Fruit fly (Drosophila melanogaster): Measurements from ENCODE around the gene Pli.

The Pli gene

DNA sequence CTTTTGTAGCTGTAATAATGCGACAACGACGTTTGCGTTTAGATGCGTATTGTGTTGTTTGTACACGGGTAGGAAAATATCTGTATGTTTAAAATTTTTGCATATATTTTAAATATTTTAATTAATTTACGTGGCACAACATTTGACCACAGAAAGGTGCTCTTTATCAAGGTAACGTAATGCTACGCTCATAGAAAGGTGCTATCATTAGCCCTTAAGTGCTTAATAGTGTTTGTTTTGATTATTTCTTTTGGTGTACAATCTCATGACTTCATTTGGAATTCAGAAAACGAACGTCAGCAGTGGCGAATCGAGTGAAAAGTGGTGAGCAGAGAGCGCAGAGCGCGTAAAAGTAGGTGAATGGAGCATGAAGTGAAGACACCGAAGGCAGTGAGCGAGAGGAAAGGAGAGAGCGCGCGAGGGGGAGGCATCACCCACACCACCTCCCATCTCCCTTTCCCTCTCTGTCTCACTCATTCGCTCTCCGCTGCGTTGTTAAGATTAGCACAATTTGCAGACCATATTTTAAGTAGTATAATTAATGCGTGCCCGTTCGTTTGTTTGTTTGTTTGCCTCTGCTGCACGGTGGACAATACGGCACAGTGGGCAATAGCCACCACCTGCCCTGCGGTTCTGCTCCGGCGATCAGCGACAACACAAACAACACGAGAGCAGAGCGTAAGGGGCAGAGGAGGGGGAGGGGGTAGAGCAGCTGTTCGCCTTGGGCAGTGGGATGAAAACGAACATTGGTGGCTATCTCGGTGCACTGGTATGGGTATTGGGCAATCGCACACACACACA lies 32.0 kb upstream of the Pli start (continued):
- TF ChIP-seq Blimp-1 (GFP tag; optimal IDR thresholded peaks at IDR 0.05) (peak; percentile 38), Asciz (GFP tag; optimal IDR thresholded peaks at IDR 0.05) (peak; percentile 19), eyg (GFP tag; optimal IDR thresholded peaks at IDR 0.05) (no peak), CG7839 (tag; optimal IDR thresholded peaks at IDR 0.05) (peak; percentile 60), salm (tag; optimal IDR thresholded peaks at IDR 0.05) (no peak), slou (GFP tag; optimal IDR thresholded peaks at IDR 0.05) (no peak), vvl (GFP tag; IDR thresholded peaks at IDR 0.05) (peak; percentile 71), Atf-2 (GFP tag; optimal IDR thresholded peaks at IDR 0.05) (no peak), CG2116 (GFP tag; optimal IDR thresholded peaks at IDR 0.05) (no peak), CG8290 (GFP tag; optimal IDR thresholded peaks at IDR 0.05) (no peak), CG8290 (tag; optimal IDR thresholded peaks at IDR 0.05) (peak in 1 of 2 experiments; percentile 78), CG9797 (GFP tag; optimal IDR thresholded peaks at IDR 0.05) (no peak), Dbx (GFP tag; IDR thresholded peaks at IDR 0.05) (0 out of 3 replicates have a peak, but pooled peaks have one; percentile 24), dimm (GFP tag; IDR thresholded peaks at IDR 0.05) (no peak), MTF-1 (GFP tag; optimal IDR thresholded peaks at IDR 0.05; ENCODE audit: borderline replicate concordance) (peak; percentile 26), bcd (GFP tag; optimal IDR thresholded peaks at IDR 0.05) (no peak), CG42726 (GFP tag; IDR thresholded peaks at IDR 0.05; ENCODE audit: partially characterized antibody) (no peak), hkb (optimal IDR thresholded peaks at IDR 0.05) (no peak), hkb (GFP tag; IDR thresholded peaks at IDR 0.05) (peak; percentile 64), pros (GFP tag; optimal IDR thresholded peaks at IDR 0.05) (peak; percentile 87), Ptx1 (GFP tag; IDR thresholded peaks at IDR 0.05) (peak; percentile 62), CG11247 (GFP tag; IDR thresholded peaks at IDR 0.05) (peak; percentile 40; the same call in 1 of the 2 replicates), CG14050 (GFP tag; IDR thresholded peaks at IDR 0.05) (peak; percentile 13; the same call in 1 of the 3 replicates), sisA (GFP tag; IDR thresholded peaks at IDR 0.05) (peak; percentile 49), NfI (GFP tag; optimal IDR thresholded peaks at IDR 0.05) (peak; percentile 65), CG9609 (GFP tag; optimal IDR thresholded peaks at IDR 0.05) (no peak), Hand (GFP tag; optimal IDR thresholded peaks at IDR 0.05) (no peak), ase (GFP tag; IDR thresholded peaks at IDR 0.05) (0 out of 3 replicates have a peak, but pooled peaks have one; percentile 27), grau (tag; optimal IDR thresholded peaks at IDR 0.05) (peak; percentile 49), CG32767 (GFP tag; IDR thresholded peaks at IDR 0.05) (peak; percentile 23; the same call in 1 of the 2 replicates), gfzf (GFP tag; optimal IDR thresholded peaks at IDR 0.05) (no peak), CG9215 (GFP tag; IDR thresholded peaks at IDR 0.05) (peak; percentile 17; the same call in 1 of the 2 replicates), danr (GFP tag; IDR thresholded peaks at IDR 0.05) (no peak), CG32772 (GFP tag; IDR thresholded peaks at IDR 0.05) (0 out of 2 replicates have a peak, but pooled peaks have one; percentile 7), Atf6 (GFP tag; IDR thresholded peaks at IDR 0.05) (peak; percentile 14; the same call in 1 of the 2 replicates), Oli (tag; optimal IDR thresholded peaks at IDR 0.05) (peak; percentile 55), Med (GFP tag) (peak; percentile 80), Lhr (GFP tag; optimal IDR thresholded peaks at IDR 0.05) (no peak), tio (GFP tag; optimal IDR thresholded peaks at IDR 0.05) (no peak), CG30403 (GFP tag; optimal IDR thresholded peaks at IDR 0.05) (peak; percentile 45), stwl (tag; optimal IDR thresholded peaks at IDR 0.05) (no peak), dpn (GFP tag; optimal IDR thresholded peaks at IDR 0.05) (peak in 1 of 2 experiments; percentile 26), CG16815 (GFP tag; optimal IDR thresholded peaks at IDR 0.05) (no peak), en (GFP tag; optimal IDR thresholded peaks at IDR 0.05) (no peak), Sry-δ (GFP tag; optimal IDR thresholded peaks at IDR 0.05) (no peak), cad (GFP tag; optimal IDR thresholded peaks at IDR 0.05) (no peak), CrebB (tag; optimal IDR thresholded peaks at IDR 0.05) (peak; percentile 33), tgo (GFP tag; IDR thresholded peaks at IDR 0.05) (peak; percentile 28; the same call in 1 of the 3 replicates), CG31365 (tag; optimal IDR thresholded peaks at IDR 0.05) (no peak), maf-S (GFP tag; optimal IDR thresholded peaks at IDR 0.05) (no peak)

Data from whole organism, embryonic.